Worm (Caenorhabditis elegans) whole organism, L3 larva: Measurements from ENCODE around the gene R02C2.7.

ENCODE experiments used
- R02D3.7 ChIP-seq: fragments of 150-350 bp; optimal IDR thresholded peaks from 2 replicates; lab custom pipeline; 2014; ENCODE audit warnings: missing biosample characterization, missing genetic modification characterization
- ZK546.5 ChIP-seq: sonication (generic microtip); optimal IDR thresholded peaks from 2 replicates; lab custom pipeline; 2017; ENCODE audit warnings: missing biosample characterization, missing genetic modification characterization
- ama-1 ChIP-seq: fragments of 150-350 bp; optimal IDR thresholded peaks from 2 replicates; lab custom pipeline; 2018
- ceh-16 ChIP-seq: sonication (generic microtip); optimal IDR thresholded peaks from 2 replicates; lab custom pipeline; 2017; ENCODE audit warnings: missing biosample characterization, missing genetic modification characterization
- ceh-28 ChIP-seq: fragments of 150-350 bp; optimal IDR thresholded peaks from 2 replicates; lab custom pipeline; 2014; ENCODE audit warnings: missing biosample characterization, missing genetic modification reagents, missing genetic modification characterization
- daf-12 ChIP-seq: fragments of 150-350 bp; optimal IDR thresholded peaks from 2 replicates; lab custom pipeline; 2014; ENCODE audit warnings: missing biosample characterization, missing genetic modification reagents, missing genetic modification characterization
- egl-5 ChIP-seq: fragments of 150-350 bp; optimal IDR thresholded peaks from 2 replicates; lab custom pipeline; 2017; ENCODE audit warnings: missing biosample characterization, missing genetic modification reagents, missing genetic modification characterization, inconsistent platforms
- elt-2 ChIP-seq: sonication (generic microtip); optimal IDR thresholded peaks from 2 replicates; lab custom pipeline; 2016; ENCODE audit warnings: missing genetic modification reagents, mild to moderate bottlenecking, missing genetic modification characterization, missing compliant biosample characterization
- eor-1 ChIP-seq, 2 experiments: fragments of 150-350 bp; optimal IDR thresholded peaks; 2 replicates each; lab custom pipeline; 2014 to 2018; ENCODE audit warnings: missing biosample characterization in 2 of 2, missing genetic modification characterization in 2 of 2
- fkh-10 ChIP-seq: sonication (generic microtip); optimal IDR thresholded peaks from 2 replicates; lab custom pipeline; 2017; ENCODE audit warnings: missing biosample characterization, missing genetic modification reagents, missing genetic modification characterization
- fos-1 ChIP-seq: fragments of 150-350 bp; optimal IDR thresholded peaks from 2 replicates; lab custom pipeline; 2014; ENCODE audit warnings: missing biosample characterization, missing genetic modification characterization
- hmg-11 ChIP-seq: sonication (generic microtip); optimal IDR thresholded peaks from 2 replicates; lab custom pipeline; 2016; ENCODE audit warnings: missing genetic modification characterization, missing compliant biosample characterization
- jun-1 ChIP-seq: fragments of 150-350 bp; optimal IDR thresholded peaks from 2 replicates; lab custom pipeline; 2014; ENCODE audit warnings: missing biosample characterization, missing genetic modification reagents, missing genetic modification characterization
- lin-15B ChIP-seq: fragments of 150-350 bp; optimal IDR thresholded peaks from 2 replicates; lab custom pipeline; 2014; ENCODE audit warnings: missing biosample characterization, missing genetic modification characterization
- lin-39 ChIP-seq: fragments of 150-350 bp; optimal IDR thresholded peaks from 2 replicates; lab custom pipeline; 2018; ENCODE audit warnings: missing biosample characterization, missing genetic modification reagents, missing genetic modification characterization
- lsy-12 ChIP-seq: sonication (generic microtip); optimal IDR thresholded peaks from 2 replicates; lab custom pipeline; 2016; ENCODE audit warnings: mild to moderate bottlenecking, missing genetic modification characterization, missing compliant biosample characterization
- nfya-1 ChIP-seq: sonication (generic microtip); optimal IDR thresholded peaks from 2 replicates; lab custom pipeline; 2017; ENCODE audit warnings: missing genetic modification characterization, mild to moderate bottlenecking, missing compliant biosample characterization, antibody characterized with exemption, moderate library complexity; ENCODE audit not compliant: insufficient read depth
- nhr-11 ChIP-seq: fragments of 150-350 bp; optimal IDR thresholded peaks from 2 replicates; lab custom pipeline; 2014; ENCODE audit warnings: missing biosample characterization, missing genetic modification characterization
- nhr-12 ChIP-seq: fragments of 150-350 bp; optimal IDR thresholded peaks from 2 replicates; lab custom pipeline; 2014; ENCODE audit warnings: missing biosample characterization, missing genetic modification characterization
- nhr-23 ChIP-seq: fragments of 150-350 bp; optimal IDR thresholded peaks from 2 replicates; lab custom pipeline; 2014; ENCODE audit warnings: missing biosample characterization, missing genetic modification reagents, missing genetic modification characterization
- nhr-237 ChIP-seq: fragments of 150-350 bp; optimal IDR thresholded peaks from 2 replicates; lab custom pipeline; 2014; ENCODE audit warnings: missing biosample characterization, missing genetic modification characterization
- nhr-25 ChIP-seq: sonication (generic microtip); optimal IDR thresholded peaks from 2 replicates; lab custom pipeline; 2017; ENCODE audit warnings: missing biosample characterization, missing genetic modification characterization
- nhr-28 ChIP-seq: fragments of 150-350 bp; optimal IDR thresholded peaks from 2 replicates; lab custom pipeline; 2014; ENCODE audit warnings: missing biosample characterization, missing genetic modification characterization
- nhr-67 ChIP-seq: fragments of 150-350 bp; optimal IDR thresholded peaks from 2 replicates; lab custom pipeline; 2014; ENCODE audit warnings: missing biosample characterization, missing genetic modification characterization
- nhr-76 ChIP-seq: fragments of 150-350 bp; sonication (generic microtip); optimal IDR thresholded peaks from 5 replicates; lab custom pipeline; 2014; ENCODE audit warnings: missing biosample characterization, missing genetic modification characterization
- nhr-77 ChIP-seq: fragments of 150-350 bp; optimal IDR thresholded peaks from 2 replicates; lab custom pipeline; 2014; ENCODE audit warnings: missing biosample characterization, missing genetic modification characterization
- pha-4 ChIP-seq: fragments of 150-350 bp; optimal IDR thresholded peaks from 2 replicates; lab custom pipeline; 2014; ENCODE audit warnings: missing biosample characterization, missing genetic modification reagents, missing genetic modification characterization
- pqm-1 ChIP-seq: fragments of 150-350 bp; optimal IDR thresholded peaks from 2 replicates; lab custom pipeline; 2017; ENCODE audit warnings: missing biosample characterization, missing genetic modification characterization, inconsistent platforms
- snpc-4 ChIP-seq: fragments of 150-350 bp; optimal IDR thresholded peaks from 2 replicates; lab custom pipeline; 2014; ENCODE audit warnings: missing biosample characterization, missing genetic modification characterization
- tbx-2 ChIP-seq: sonication (generic microtip); optimal IDR thresholded peaks from 2 replicates; lab custom pipeline; 2016; ENCODE audit warnings: mild to moderate bottlenecking, missing genetic modification characterization, missing compliant biosample characterization
- unc-39 ChIP-seq: sonication (generic microtip); optimal IDR thresholded peaks from 4 replicates; lab custom pipeline; 2017; ENCODE audit warnings: missing biosample characterization, missing genetic modification characterization
- unc-62 ChIP-seq: fragments of 150-350 bp; sonication (generic microtip); optimal IDR thresholded peaks from 4 replicates; lab custom pipeline; 2014; ENCODE audit warnings: missing biosample characterization, missing genetic modification reagents, missing genetic modification characterization
- ztf-4 ChIP-seq: fragments of 150-350 bp; optimal IDR thresholded peaks from 2 replicates; lab custom pipeline; 2014; ENCODE audit warnings: missing biosample characterization, missing genetic modification characterization

The R02C2.7 gene

DNA sequence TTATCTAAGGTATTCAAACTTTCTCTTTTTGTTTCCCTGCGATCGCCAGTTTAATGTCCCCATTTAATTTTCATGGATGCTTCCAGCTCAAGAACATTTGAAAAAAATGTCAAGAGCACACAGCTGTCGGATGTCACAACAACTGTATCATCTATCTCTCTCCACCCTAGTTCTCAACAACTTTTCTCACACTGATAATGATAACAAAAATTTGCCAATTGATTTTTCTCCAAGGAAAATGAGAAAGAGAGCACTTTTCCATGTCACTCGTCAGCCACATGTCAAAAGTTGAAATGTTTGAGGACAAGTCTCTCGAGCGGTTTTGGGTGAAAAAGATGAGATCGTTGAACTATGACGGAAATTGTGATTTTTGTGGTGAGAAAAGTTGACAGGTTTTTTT lies 38.7 kb upstream of the R02C2.7 start:
- TF ChIP-seq egl-5 (tag; lab: Kevin White, UChicago) (peak; percentile 70), ama-1 (no peak), nhr-77 (tag; lab: Kevin White, UChicago) (no peak), daf-12 (no peak), nhr-12 (tag; lab: Kevin White, UChicago) (no peak), lsy-12 (no peak), ceh-16 (tag; lab: Kevin White, UChicago) (no peak), ZK546.5 (tag; lab: Kevin White, UChicago) (no peak), ceh-28 (tag; lab: Kevin White, UChicago) (no peak), nhr-25 (no peak), lin-15B (tag; lab: Kevin White, UChicago) (no peak), nhr-237 (tag; lab: Kevin White, UChicago) (no peak), unc-62 (GFP tag; lab: Kevin White, UChicago) (peak; percentile 83), jun-1 (tag; lab: Kevin White, UChicago) (no peak), fos-1 (tag; lab: Kevin White, UChicago) (no peak), nfya-1 (tag; lab: Kevin White, UChicago) (peak; percentile 48), eor-1 (tag; optimal IDR thresholded peaks at IDR 0.05; lab: Kevin White, UChicago) (no peak)

DNA sequence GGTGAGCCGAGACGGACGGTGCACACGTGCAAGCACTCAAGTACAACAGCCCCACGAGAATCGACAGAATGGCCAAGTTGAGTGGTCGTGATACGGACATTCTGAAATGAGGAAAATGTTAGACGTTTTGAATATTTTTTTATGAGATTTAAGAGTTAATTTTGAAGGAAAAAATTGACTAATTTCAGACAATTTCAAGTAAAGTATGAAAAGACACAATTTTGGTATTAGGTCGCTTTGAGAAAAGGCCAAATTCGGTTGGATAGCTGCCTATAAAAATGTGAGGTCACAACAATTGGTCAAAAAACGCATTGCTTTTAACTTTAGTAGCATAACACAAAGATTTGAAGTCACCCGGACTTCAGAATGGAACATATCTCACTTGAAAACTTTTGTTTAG lies 30.4 kb upstream of the R02C2.7 start, which contains the start of gene nlp-70:
TSS of gene nlp-70 (minus strand) at position 101 of the 400 bp plus-strand sequence.
- no peak for TF ChIP-seq fos-1 (tag; lab: Kevin White, UChicago)
- TF ChIP-seq ceh-28 (tag; lab: Kevin White, UChicago): no peak
- TF ChIP-seq R02D3.7 (tag; lab: Kevin White, UChicago): no peak

DNA sequence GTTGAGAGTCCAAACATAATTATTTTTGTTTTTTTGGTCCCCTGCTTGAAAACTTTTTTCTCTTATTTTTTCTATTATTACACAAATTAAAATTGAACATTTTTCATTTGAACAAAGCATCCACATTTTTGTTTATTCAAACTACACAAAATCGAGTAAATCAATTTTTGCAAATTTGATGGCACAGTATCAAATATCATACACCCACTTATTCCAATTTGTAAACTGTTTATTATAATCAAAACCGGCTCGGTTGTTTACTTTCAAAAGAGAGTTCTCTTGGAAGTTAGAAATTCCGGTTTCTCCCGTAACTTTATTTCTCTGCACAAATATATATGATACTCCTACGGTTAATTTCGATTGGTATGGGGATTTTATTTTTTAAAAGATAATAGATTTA lies 25.6 kb upstream of the R02C2.7 start, which contains the start of gene lgc-26:
TSS of gene lgc-26 (plus strand) at position 301 of the 400 bp plus-strand sequence.
- no peak for TF ChIP-seq fkh-10 (GFP tag; lab: Kevin White, UChicago)
- no peak for TF ChIP-seq nhr-23 (tag; lab: Kevin White, UChicago)
- no peak for TF ChIP-seq tbx-2 (tag; lab: Kevin White, UChicago)
- no peak for TF ChIP-seq elt-2 (tag; lab: Kevin White, UChicago)
- TF ChIP-seq ceh-28 (tag; lab: Kevin White, UChicago): no peak
- TF ChIP-seq ZK546.5 (tag; lab: Kevin White, UChicago): no peak
- TF ChIP-seq nhr-11: no peak
- TF ChIP-seq ama-1: no peak
- TF ChIP-seq pqm-1 (tag; lab: Kevin White, UChicago): no peak
- no peak for TF ChIP-seq unc-39
- no peak for TF ChIP-seq nfya-1 (tag; lab: Kevin White, UChicago)
- no peak for TF ChIP-seq R02D3.7 (tag; lab: Kevin White, UChicago)
- TF ChIP-seq eor-1 (tag; optimal IDR thresholded peaks at IDR 0.05; lab: Kevin White, UChicago): no peak
- no peak for TF ChIP-seq nhr-77 (tag; lab: Kevin White, UChicago)
- no peak for TF ChIP-seq lin-39
- TF ChIP-seq snpc-4 (tag; lab: Kevin White, UChicago): no peak
- no peak for TF ChIP-seq jun-1 (tag; lab: Kevin White, UChicago)
- TF ChIP-seq ceh-16 (tag; lab: Kevin White, UChicago): no peak
- TF ChIP-seq ztf-4 (tag; lab: Kevin White, UChicago): no peak
- TF ChIP-seq nhr-28 (tag; lab: Kevin White, UChicago): no peak

DNA sequence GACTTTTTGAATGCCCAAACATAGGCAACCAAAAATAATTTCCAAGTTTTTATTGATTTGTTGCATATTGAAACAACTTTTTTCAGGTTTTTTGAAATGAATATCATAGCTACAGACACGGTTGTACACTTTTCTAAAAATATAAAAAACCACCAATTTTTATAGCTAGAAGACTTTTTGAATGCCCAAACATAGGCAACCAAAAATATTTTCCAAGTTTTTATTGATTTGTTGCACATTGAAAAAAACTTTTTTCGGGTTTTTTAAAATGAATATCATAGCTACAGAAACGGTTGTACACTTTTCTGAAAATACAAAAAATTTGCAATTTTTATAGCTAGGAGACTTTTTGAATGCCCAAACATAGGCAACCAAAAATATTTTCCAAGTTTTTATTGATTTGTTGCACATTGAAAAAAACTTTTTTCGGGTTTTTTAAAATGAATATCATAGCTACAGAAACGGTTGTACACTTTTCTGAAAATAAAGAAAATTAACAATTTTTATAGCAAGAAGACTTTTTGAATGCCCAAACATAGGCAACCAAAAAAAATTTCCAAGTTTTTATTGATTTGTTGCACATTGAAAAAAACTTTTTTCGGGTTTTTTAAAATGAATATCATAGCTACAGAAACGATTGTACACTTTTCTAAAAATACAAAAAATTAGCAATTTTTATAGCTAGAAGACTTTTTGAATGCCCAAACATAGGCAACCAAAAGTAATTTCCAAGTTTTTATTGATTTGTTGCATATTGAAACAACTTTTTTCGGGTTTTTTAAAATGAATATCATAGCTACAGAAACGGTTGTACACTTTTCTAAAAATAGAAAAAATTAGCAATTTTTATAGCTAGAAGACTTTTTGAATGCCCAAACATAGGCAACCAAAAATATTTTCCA lies 22.9 kb upstream of the R02C2.7 start:
- TF ChIP-seq nhr-76 (peak; percentile 32), fos-1 (tag; lab: Kevin White, UChicago) (peak; percentile 8), fkh-10 (GFP tag; lab: Kevin White, UChicago) (peak; percentile 86), daf-12 (peak; percentile 20), nhr-67 (tag; lab: Kevin White, UChicago) (peak; percentile 8)

DNA sequence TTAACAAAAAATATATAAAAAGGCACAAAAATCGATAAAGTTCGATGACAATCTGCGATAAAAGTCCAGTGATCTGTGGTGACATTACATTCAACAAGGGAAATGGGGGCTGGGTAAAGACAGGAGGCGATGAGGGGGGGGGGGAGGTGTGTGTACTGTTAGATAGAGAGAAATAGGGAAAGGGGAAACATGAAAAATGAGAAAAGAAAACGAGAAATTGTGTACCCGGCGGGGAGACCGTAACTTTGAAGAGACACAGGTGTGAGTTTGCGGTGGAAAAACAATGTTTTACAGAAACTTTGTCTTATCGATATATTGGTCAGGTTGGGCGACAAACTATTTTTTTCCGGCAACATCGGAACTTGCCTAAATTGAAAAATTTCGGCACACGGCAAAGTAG lies 17.9 kb upstream of the R02C2.7 start:
- TF ChIP-seq hmg-11 (tag; lab: Kevin White, UChicago) (peak; percentile 4), pha-4 (tag; lab: Kevin White, UChicago) (peak; percentile 53), eor-1 (tag; optimal IDR thresholded peaks at IDR 0.05; lab: Kevin White, UChicago) (no peak)
- TF ChIP-seq, all 47 proteins: peak for 2
